Worm (Caenorhabditis elegans) whole organism, L4/young adult: ENCODE data around the gene cpf-1.

ENCODE experiments used
- W03F9.2 ChIP-seq: fragments of 150-350 bp; optimal IDR thresholded peaks from 2 replicates; lab custom pipeline; 2014; ENCODE audit warnings: missing biosample characterization, missing genetic modification characterization
- dao-5 ChIP-seq: sonication (generic microtip); optimal IDR thresholded peaks from 2 replicates; lab custom pipeline; 2016; ENCODE audit warnings: missing genotype, missing genetic modification characterization, moderate library complexity, missing compliant biosample characterization
- him-1 ChIP-seq: sonication (generic microtip); optimal IDR thresholded peaks from 2 replicates; lab custom pipeline; 2016; ENCODE audit warnings: missing genotype, missing genetic modification reagents, missing genetic modification characterization, missing compliant biosample characterization

ce11 chrII:8642376-8642775 is 40.1 kb upstream of the cpf-1 start:
- TF ChIP-seq W03F9.2 (tag; lab: Kevin White, UChicago): no peak
- TF ChIP-seq dao-5 (tag; lab: Kevin White, UChicago): no peak
- no peak for TF ChIP-seq him-1 (tag; lab: Kevin White, UChicago)
